Worm (Caenorhabditis elegans): ENCODE results near the gene unc-60.

Gene unc-60

ce11 chrV:1471078-1471969, 3.6 kb upstream of the unc-60 start (continued):
- TF ChIP-seq ces-1 (GFP tag; optimal IDR thresholded peaks at IDR 0.05) = no peak
- TF ChIP-seq ZK337.2 (GFP tag; IDR thresholded peaks at IDR 0.05) = 0 out of 2 replicates have a peak, but pooled peaks have one; percentile 14
- TF ChIP-seq spr-3 (GFP tag; optimal IDR thresholded peaks at IDR 0.05) = no peak
- TF ChIP-seq hif-1 (tag; optimal IDR thresholded peaks at IDR 0.05) = no peak
- no peak for TF ChIP-seq F44E2.7 (GFP tag; IDR thresholded peaks at IDR 0.05)
- no peak for TF ChIP-seq daf-12 (tag; optimal IDR thresholded peaks at IDR 0.05)
- TF ChIP-seq snpc-1.2 (GFP tag; IDR thresholded peaks at IDR 0.05) = no peak
- no peak for TF ChIP-seq hmg-1.1 (GFP tag; IDR thresholded peaks at IDR 0.05)
- no peak for TF ChIP-seq gei-8 (GFP tag; optimal IDR thresholded peaks at IDR 0.05)
- peak; percentile 62 for TF ChIP-seq fkh-10 (GFP tag; optimal IDR thresholded peaks at IDR 0.05)
- TF ChIP-seq Y5F2A.4 (GFP tag; optimal IDR thresholded peaks at IDR 0.05) = no peak
- TF ChIP-seq lin-39 (tag; optimal IDR thresholded peaks at IDR 0.05) = no peak
- peak; percentile 53 for TF ChIP-seq nhr-6 (tag; optimal IDR thresholded peaks at IDR 0.05)
- peak; percentile 17 for TF ChIP-seq hlh-30 (tag; optimal IDR thresholded peaks at IDR 0.05; ENCODE audit: insufficient read depth)
- no peak for TF ChIP-seq ceh-20 (GFP tag; IDR thresholded peaks at IDR 0.05)
- no peak for TF ChIP-seq ztf-7 (tag; optimal IDR thresholded peaks at IDR 0.05)
- TF ChIP-seq lin-13 (GFP tag; optimal IDR thresholded peaks at IDR 0.05) = peak; percentile 57
- peak; percentile 52 for TF ChIP-seq dmd-6 (GFP tag; IDR thresholded peaks at IDR 0.05)
- no peak for TF ChIP-seq lin-15B (tag; optimal IDR thresholded peaks at IDR 0.05)
- no peak for TF ChIP-seq F49E8.2 (tag; optimal IDR thresholded peaks at IDR 0.05; ENCODE audit: borderline replicate concordance)
- no peak for TF ChIP-seq zip-11 (GFP tag; IDR thresholded peaks at IDR 0.05)
- no peak for TF ChIP-seq saeg-2 (GFP tag; IDR thresholded peaks at IDR 0.05)
- no peak for TF ChIP-seq spr-1 (tag; optimal IDR thresholded peaks at IDR 0.05)
- no peak for TF ChIP-seq T20F7.1 (GFP tag; optimal IDR thresholded peaks at IDR 0.05)
- no peak for TF ChIP-seq Y105C5A.15 (GFP tag; IDR thresholded peaks at IDR 0.05)
- TF ChIP-seq jun-1 (tag; optimal IDR thresholded peaks at IDR 0.05) = no peak
- no peak for TF ChIP-seq pqm-1 (tag; optimal IDR thresholded peaks at IDR 0.05)
- no peak for TF ChIP-seq nhr-48 (tag; optimal IDR thresholded peaks at IDR 0.05)
- TF ChIP-seq skn-1 (tag; optimal IDR thresholded peaks at IDR 0.05) = no peak
- TF ChIP-seq nhr-41 (GFP tag; IDR thresholded peaks at IDR 0.05) = no peak
- no peak for TF ChIP-seq ceh-28 (tag; optimal IDR thresholded peaks at IDR 0.05)
- no peak for TF ChIP-seq T26A8.4 (GFP tag; IDR thresholded peaks at IDR 0.05)
- TF ChIP-seq mxl-3 (GFP tag; optimal IDR thresholded peaks at IDR 0.05) = no peak
- no peak for TF ChIP-seq madf-9 (GFP tag; conservative IDR thresholded peaks at IDR 0.05)
- 0 out of 2 replicates have a peak, but pooled peaks have one; percentile 16 for TF ChIP-seq ctbp-1 (GFP tag; IDR thresholded peaks at IDR 0.05)
- no peak for TF ChIP-seq ZK546.5 (tag; optimal IDR thresholded peaks at IDR 0.05)
- no peak for TF ChIP-seq pha-4 (GFP tag; IDR thresholded peaks at IDR 0.05)
- no peak for TF ChIP-seq pha-4 (tag; optimal IDR thresholded peaks at IDR 0.05)
- no peak for TF ChIP-seq ceh-82 (tag; optimal IDR thresholded peaks at IDR 0.05)
- TF ChIP-seq zip-2 (tag; optimal IDR thresholded peaks at IDR 0.05) = no peak
- TF ChIP-seq daf-19 (GFP tag; conservative IDR thresholded peaks at IDR 0.05) = no peak
- TF ChIP-seq duxl-1 (tag; optimal IDR thresholded peaks at IDR 0.05; ENCODE audit: poor library complexity) = no peak
- TF ChIP-seq unc-130 (GFP tag; optimal IDR thresholded peaks at IDR 0.05) = peak; percentile 47
- peak; percentile 7 for TF ChIP-seq rbr-2 (tag; optimal IDR thresholded peaks at IDR 0.05)
- TF ChIP-seq aly-2 (tag; optimal IDR thresholded peaks at IDR 0.05) = no peak
- TF ChIP-seq lin-1 (GFP tag; IDR thresholded peaks at IDR 0.05) = no peak
- no peak for TF ChIP-seq nhr-76 (tag; optimal IDR thresholded peaks at IDR 0.05)
- no peak for TF ChIP-seq dmd-8 (GFP tag; IDR thresholded peaks at IDR 0.05)
- peak; percentile 95 for TF ChIP-seq lin-38 (GFP tag; IDR thresholded peaks at IDR 0.05)
- peak; percentile 85 for TF ChIP-seq dve-1 (tag; optimal IDR thresholded peaks at IDR 0.05; ENCODE audit: insufficient read depth)

Data from whole organism, L4 larva.